Worm (Caenorhabditis elegans): ENCODE data around the gene nep-25.
A peak's percentile ranks its signal among the peaks of the same experiment; 100 is the strongest.

The nep-25 gene

DNA sequence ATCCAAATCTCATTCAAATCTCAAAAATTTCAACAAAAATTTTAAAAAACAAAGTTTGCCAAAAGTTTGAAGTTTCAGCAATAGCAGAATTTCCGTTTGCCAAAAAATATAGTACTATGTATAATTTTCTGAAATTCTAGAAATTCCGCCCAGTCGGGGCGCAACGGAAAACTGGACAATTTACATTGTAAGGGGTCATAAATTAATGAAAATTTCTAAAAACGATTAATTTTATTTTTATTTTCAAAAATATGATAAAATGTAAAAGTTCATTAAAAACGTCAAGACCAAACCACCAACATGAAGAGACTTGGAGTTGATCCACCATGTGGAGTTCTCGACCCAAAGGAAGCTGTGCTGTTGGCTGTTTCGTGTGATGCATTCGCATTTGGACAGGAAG is 23.7 kb upstream of the nep-25 start, which contains the start of gene ZK1248.4:
ZK1248.4 (plus strand) TSS at position 301 of the 400 bp plus-strand sequence.
- TF ChIP-seq ztf-4 (tag; optimal IDR thresholded peaks at IDR 0.05) (no peak), aha-1 (tag; optimal IDR thresholded peaks at IDR 0.05) (no peak), dpl-1 (GFP tag; optimal IDR thresholded peaks at IDR 0.05) (no peak), nhr-85 (tag) (no peak), ceh-88 (GFP tag; IDR thresholded peaks at IDR 0.05) (no peak), sptf-1 (tag; optimal IDR thresholded peaks at IDR 0.05) (no peak), ceh-82 (tag; optimal IDR thresholded peaks at IDR 0.05) (no peak), dsc-1 (tag; optimal IDR thresholded peaks at IDR 0.05) (no peak)

DNA sequence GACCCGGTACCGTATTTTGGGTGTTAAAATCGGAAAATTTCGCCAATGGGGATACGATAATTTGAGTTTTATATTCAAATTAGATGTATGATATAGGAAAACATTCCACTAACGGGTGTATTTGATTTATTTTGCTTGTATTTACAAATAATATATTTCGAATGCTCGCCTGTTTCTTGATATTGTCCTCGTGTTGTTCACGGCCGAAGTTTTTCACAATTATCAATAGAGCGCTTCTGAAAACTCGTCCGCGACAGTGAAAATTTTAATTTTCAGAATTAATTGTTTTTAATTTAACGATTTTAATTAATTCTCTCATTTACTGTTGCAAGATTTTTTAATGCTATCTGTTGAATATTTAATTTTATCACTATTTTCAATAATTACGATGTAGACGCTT is 22.4 kb upstream of the nep-25 start:
- TF ChIP-seq dpl-1 (GFP tag; optimal IDR thresholded peaks at IDR 0.05): peak; percentile 32 to 73 (median 71)
- no peak for TF ChIP-seq pqm-1 (tag; optimal IDR thresholded peaks at IDR 0.05)
- TF ChIP-seq lir-3 (tag; optimal IDR thresholded peaks at IDR 0.05; ENCODE audit: poor library complexity): peak; percentile 77
- no peak for TF ChIP-seq ces-1 (GFP tag; optimal IDR thresholded peaks at IDR 0.05)
- TF ChIP-seq ztf-11 (tag; optimal IDR thresholded peaks at IDR 0.05): peak in 1 of 2 experiments; percentile 60
- no peak for TF ChIP-seq unc-130 (tag; optimal IDR thresholded peaks at IDR 0.05)
- no peak for TF ChIP-seq snpc-4 (tag; optimal IDR thresholded peaks at IDR 0.05)
- no peak for TF ChIP-seq snu-23 (GFP tag; optimal IDR thresholded peaks at IDR 0.05)
- TF ChIP-seq hpl-2 (GFP tag; optimal IDR thresholded peaks at IDR 0.05): no peak
- no peak for TF ChIP-seq alr-1 (tag; optimal IDR thresholded peaks at IDR 0.05; ENCODE audit: borderline replicate concordance)
- TF ChIP-seq fkh-10 (GFP tag; optimal IDR thresholded peaks at IDR 0.05): no peak
- TF ChIP-seq tbx-2 (tag; optimal IDR thresholded peaks at IDR 0.05): peak; percentile 59
- no peak for TF ChIP-seq aha-1 (tag; optimal IDR thresholded peaks at IDR 0.05)
- TF ChIP-seq isw-1 (GFP tag; IDR thresholded peaks at IDR 0.05): no peak
- no peak for TF ChIP-seq egl-27 (tag; optimal IDR thresholded peaks at IDR 0.05)
- TF ChIP-seq ceh-63 (GFP tag; optimal IDR thresholded peaks at IDR 0.05): no peak
- TF ChIP-seq nhr-28 (tag; optimal IDR thresholded peaks at IDR 0.05): no peak
- TF ChIP-seq blmp-1 (tag; optimal IDR thresholded peaks at IDR 0.05): no peak
- no peak for TF ChIP-seq lin-39 (tag; optimal IDR thresholded peaks at IDR 0.05)
- no peak for TF ChIP-seq nhr-237 (tag; optimal IDR thresholded peaks at IDR 0.05)
- no peak for TF ChIP-seq elt-3 (tag; optimal IDR thresholded peaks at IDR 0.05)
- no peak for TF ChIP-seq sup-37 (GFP tag; optimal IDR thresholded peaks at IDR 0.05)
- no peak for TF ChIP-seq pax-3 (tag; optimal IDR thresholded peaks at IDR 0.05)
- TF ChIP-seq elt-2 (tag; optimal IDR thresholded peaks at IDR 0.05): peak; percentile 28
- no peak for TF ChIP-seq mef-2 (tag; optimal IDR thresholded peaks at IDR 0.05)
- TF ChIP-seq rnt-1 (tag; optimal IDR thresholded peaks at IDR 0.05): peak; percentile 82
- TF ChIP-seq nhr-19 (GFP tag; conservative IDR thresholded peaks at IDR 0.05): peak; percentile 16; the same call in 1 of the 2 replicates
- no peak for TF ChIP-seq nhr-77 (tag; optimal IDR thresholded peaks at IDR 0.05)
- no peak for TF ChIP-seq ceh-82 (tag; optimal IDR thresholded peaks at IDR 0.05)
- no peak for TF ChIP-seq F16B12.6 (tag; optimal IDR thresholded peaks at IDR 0.05)
- TF ChIP-seq xbp-1 (tag; optimal IDR thresholded peaks at IDR 0.05): peak; percentile 41
- TF ChIP-seq lin-14 (GFP tag; optimal IDR thresholded peaks at IDR 0.05): peak; percentile 65
- no peak for TF ChIP-seq tlp-1 (tag; optimal IDR thresholded peaks at IDR 0.05)
- no peak for TF ChIP-seq hlh-17 (GFP tag; optimal IDR thresholded peaks at IDR 0.05; ENCODE audit: borderline replicate concordance)
- peak; percentile 27 for TF ChIP-seq C04F5.9 (tag; optimal IDR thresholded peaks at IDR 0.05)
- no peak for TF ChIP-seq vab-15 (tag; optimal IDR thresholded peaks at IDR 0.05)
- TF ChIP-seq sox-4 (tag; optimal IDR thresholded peaks at IDR 0.05): peak; percentile 35
- peak; percentile 32 for TF ChIP-seq swsn-7 (tag; optimal IDR thresholded peaks at IDR 0.05)
- TF ChIP-seq lin-35 (GFP tag; optimal IDR thresholded peaks at IDR 0.05): peak; percentile 9 to 69
- TF ChIP-seq mab-9 (GFP tag; IDR thresholded peaks at IDR 0.05): no peak
- TF ChIP-seq nhr-71 (tag; optimal IDR thresholded peaks at IDR 0.05): peak; percentile 67
- TF ChIP-seq lsy-2 (tag; optimal IDR thresholded peaks at IDR 0.05): peak in 1 of 2 experiments; percentile 40
- no peak for TF ChIP-seq nhr-47 (tag; optimal IDR thresholded peaks at IDR 0.05)
- TF ChIP-seq ceh-88 (GFP tag; IDR thresholded peaks at IDR 0.05): no peak
- TF ChIP-seq irx-1 (tag; optimal IDR thresholded peaks at IDR 0.05): peak; percentile 42
- TF ChIP-seq nhr-11 (tag; optimal IDR thresholded peaks at IDR 0.05): no peak
- TF ChIP-seq nhr-20 (tag; optimal IDR thresholded peaks at IDR 0.05): no peak

Data from whole organism, L1 larva.